Worm (Caenorhabditis elegans) whole organism, L2 larva: ENCODE data around the gene srd-36.

Source experiments
- nhr-129 ChIP-seq: fragments of 150-350 bp; optimal IDR thresholded peaks from 2 replicates; lab custom pipeline; 2014; ENCODE audit warnings: missing biosample characterization, missing genetic modification characterization
- skn-1 ChIP-seq: sonication (generic microtip); optimal IDR thresholded peaks from 2 replicates; lab custom pipeline; 2017; ENCODE audit warnings: missing biosample characterization, missing genetic modification characterization
- ztf-4 ChIP-seq: fragments of 150-350 bp; optimal IDR thresholded peaks from 2 replicates; lab custom pipeline; 2014; ENCODE audit warnings: missing biosample characterization, missing genetic modification characterization

DNA sequence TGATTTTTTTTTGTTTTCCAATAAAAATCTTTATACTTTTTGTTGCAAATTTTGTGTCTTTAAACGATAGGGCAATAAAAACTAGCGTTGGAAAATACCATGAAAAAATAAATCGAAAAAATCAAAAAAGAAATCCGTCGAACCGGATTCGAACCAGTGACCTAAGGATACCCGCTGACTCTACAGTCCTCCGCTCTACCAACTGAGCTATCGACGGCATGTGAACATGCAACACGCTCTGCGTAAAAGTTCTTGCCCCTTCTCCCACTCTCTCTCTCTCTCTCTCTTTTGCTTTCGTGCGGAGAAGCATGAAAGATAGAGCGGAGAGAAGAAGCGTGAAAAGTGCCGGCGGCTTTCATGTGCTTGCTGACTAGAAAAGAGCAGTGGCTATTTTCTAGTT is 30.0 kb downstream of the srd-36 start:
- no peak for TF ChIP-seq skn-1
- TF ChIP-seq ztf-4: peak; percentile 35
- TF ChIP-seq nhr-129 (tag; lab: Kevin White, UChicago): peak; percentile 83
